Worm (Caenorhabditis elegans): ENCODE measurements around the gene mam-4.

ce11 chrV:11209452-11210188, 38.3 kb upstream of the mam-4 start:
- TF ChIP-seq sox-4 (tag; optimal IDR thresholded peaks at IDR 0.05) (no peak), F13H6.1 (tag; optimal IDR thresholded peaks at IDR 0.05) (no peak), ets-4 (tag; optimal IDR thresholded peaks at IDR 0.05) (no peak), C08G9.2 (tag; optimal IDR thresholded peaks at IDR 0.05) (no peak), nhr-11 (tag; optimal IDR thresholded peaks at IDR 0.05) (no peak)

All from whole organism, late embryonic.